Fruit fly (Drosophila melanogaster) whole organism, embryonic: ENCODE data around the gene mRpS33.

Experiments
- ATbp ChIP-seq: fragments of 200-800 bp; sonication (Bioruptor generic); optimal IDR thresholded peaks from 2 replicates; lab custom pipeline; 2017; ENCODE audit warnings: missing biosample characterization, mild to moderate bottlenecking, missing genetic modification characterization, missing genetic modification reagents
- Ada2b ChIP-seq: fragments of 200-800 bp; sonication (Bioruptor generic); IDR thresholded peaks from 2 replicates; pipeline ENCODE4 v1.3.6; 2022; ENCODE audit warnings: missing biosample characterization, missing genetic modification characterization
- Atf3 ChIP-seq: fragments of 200-800 bp; sonication (Bioruptor generic); optimal IDR thresholded peaks from 3 replicates; lab custom pipeline; 2016; ENCODE audit warnings: missing biosample characterization, missing genetic modification characterization
- C15 ChIP-seq: fragments of 200-800 bp; sonication (Bioruptor generic); IDR thresholded peaks from 3 replicates; pipeline ENCODE4 v1.3.6; 2022; ENCODE audit warnings: missing biosample characterization, missing genetic modification characterization
- CG11085 ChIP-seq: fragments of 200-800 bp; sonication (Bioruptor generic); IDR thresholded peaks from 2 replicates; pipeline ENCODE4 v1.3.6; 2022; ENCODE audit warnings: missing biosample characterization, missing genetic modification characterization
- CG11456 ChIP-seq: fragments of 200-800 bp; sonication (Bioruptor generic); IDR thresholded peaks from 3 replicates; pipeline ENCODE4 v1.3.6; 2022; ENCODE audit warnings: missing biosample characterization, missing genetic modification characterization
- CG14050 ChIP-seq: fragments of 200-800 bp; sonication (Bioruptor generic); IDR thresholded peaks from 3 replicates; pipeline ENCODE4 v1.3.6; 2022; ENCODE audit warnings: missing biosample characterization, missing genetic modification characterization
- CG14667 ChIP-seq: fragments of 200-800 bp; sonication (Bioruptor generic); IDR thresholded peaks from 2 replicates; pipeline ENCODE4 v1.3.6; 2022; ENCODE audit warnings: missing biosample characterization, missing genetic modification characterization
- CG16779 ChIP-seq: fragments of 200-800 bp; sonication (Bioruptor generic); IDR thresholded peaks from 2 replicates; pipeline ENCODE4 v1.3.6; 2022; ENCODE audit warnings: missing biosample characterization, missing genetic modification characterization
- CG17186 ChIP-seq: fragments of 200-800 bp; sonication (Bioruptor generic); optimal IDR thresholded peaks from 3 replicates; lab custom pipeline; 2017; ENCODE audit warnings: missing biosample characterization, missing genetic modification reagents, missing genetic modification characterization
- CG17359 ChIP-seq: fragments of 200-800 bp; sonication (Bioruptor generic); optimal IDR thresholded peaks from 3 replicates; lab custom pipeline; 2018; ENCODE audit warnings: missing biosample characterization, mild to moderate bottlenecking, missing genetic modification characterization, moderate library complexity
- CG18011 ChIP-seq: fragments of 200-800 bp; sonication (Bioruptor generic); optimal IDR thresholded peaks from 2 replicates; lab custom pipeline; 2017; ENCODE audit warnings: missing biosample characterization, missing genetic modification characterization, mild to moderate bottlenecking, moderate library complexity, missing genotype
- CG1832 ChIP-seq: fragments of 200-800 bp; sonication (Bioruptor generic); optimal IDR thresholded peaks from 2 replicates; lab custom pipeline; 2017; ENCODE audit warnings: missing biosample characterization, mild to moderate bottlenecking, missing genetic modification characterization, inconsistent platforms
- CG2116 ChIP-seq: fragments of 200-800 bp; sonication (Bioruptor generic); optimal IDR thresholded peaks from 3 replicates; lab custom pipeline; 2018; ENCODE audit warnings: missing biosample characterization, mild to moderate bottlenecking, missing genetic modification characterization
- CG2199 ChIP-seq: fragments of 200-800 bp; sonication (Bioruptor generic); IDR thresholded peaks from 3 replicates; pipeline ENCODE4 v1.3.6; 2022; ENCODE audit warnings: missing biosample characterization, missing genetic modification characterization
- CG2678 ChIP-seq: fragments of 200-800 bp; sonication (Bioruptor generic); optimal IDR thresholded peaks from 3 replicates; lab custom pipeline; 2019; ENCODE audit warnings: missing biosample characterization, mild to moderate bottlenecking, missing genetic modification characterization, moderate library complexity
- CG32767 ChIP-seq: fragments of 200-800 bp; sonication (Bioruptor generic); IDR thresholded peaks from 2 replicates; pipeline ENCODE4 v1.3.6; 2022; ENCODE audit warnings: missing biosample characterization, missing genetic modification characterization
- CG4820 ChIP-seq: fragments of 200-800 bp; sonication (Bioruptor generic); optimal IDR thresholded peaks from 3 replicates; lab custom pipeline; 2016; ENCODE audit warnings: missing biosample characterization, missing genetic modification characterization
- CG5245 ChIP-seq: fragments of 200-800 bp; sonication (Bioruptor generic); optimal IDR thresholded peaks from 3 replicates; lab custom pipeline; 2016; ENCODE audit warnings: missing biosample characterization, missing genetic modification characterization
- CG6689 ChIP-seq: fragments of 200-800 bp; sonication (Bioruptor generic); IDR thresholded peaks from 2 replicates; pipeline ENCODE4 v1.3.6; 2022; ENCODE audit warnings: missing biosample characterization, missing genetic modification characterization
- CG6791 ChIP-seq: fragments of 200-800 bp; sonication (Bioruptor generic); IDR thresholded peaks from 3 replicates; pipeline ENCODE4 v1.3.6; 2022; ENCODE audit warnings: missing biosample characterization, missing genetic modification characterization; ENCODE audit not compliant: partially characterized antibody
- CG7357 ChIP-seq: fragments of 200-800 bp; sonication (Bioruptor generic); IDR thresholded peaks from 3 replicates; pipeline ENCODE4 v1.3.6; 2022; ENCODE audit warnings: missing biosample characterization, missing genetic modification characterization
- CG7372 ChIP-seq: fragments of 200-800 bp; sonication (Bioruptor generic); IDR thresholded peaks from 2 replicates; pipeline ENCODE4 v1.3.6; 2022; ENCODE audit warnings: missing biosample characterization, missing genetic modification characterization
- CG7839 ChIP-seq: fragments of 200-800 bp; sonication (Bioruptor generic); optimal IDR thresholded peaks from 3 replicates; lab custom pipeline; 2018; ENCODE audit warnings: missing biosample characterization, mild to moderate bottlenecking, missing genetic modification characterization, moderate library complexity
- CG8924 ChIP-seq: fragments of 200-800 bp; optimal IDR thresholded peaks from 3 replicates; lab custom pipeline; 2019; ENCODE audit warnings: missing biosample characterization, mild to moderate bottlenecking, missing genetic modification characterization, moderate library complexity
- CHES-1-like ChIP-seq: fragments of 200-800 bp; sonication (Bioruptor generic); optimal IDR thresholded peaks from 2 replicates; lab custom pipeline; 2016; ENCODE audit warnings: missing biosample characterization, missing genetic modification characterization
- D19A ChIP-seq: fragments of 200-800 bp; optimal IDR thresholded peaks from 3 replicates; lab custom pipeline; 2019; ENCODE audit warnings: missing biosample characterization, mild to moderate bottlenecking, missing genetic modification characterization, moderate library complexity
- HLH54F ChIP-seq: fragments of 200-800 bp; sonication (Bioruptor generic); optimal IDR thresholded peaks from 3 replicates; lab custom pipeline; 2016; ENCODE audit warnings: missing biosample characterization, missing genetic modification characterization
- MBD-R2 ChIP-seq: fragments of 200-800 bp; sonication (Bioruptor generic); IDR thresholded peaks from 2 replicates; pipeline ENCODE4 v1.3.6; 2022; ENCODE audit warnings: missing biosample characterization, missing genetic modification characterization
- MTF-1 ChIP-seq: fragments of 200-800 bp; sonication (Bioruptor generic); optimal IDR thresholded peaks from 2 replicates; lab custom pipeline; 2018; ENCODE audit warnings: missing biosample characterization, mild to moderate bottlenecking, missing genetic modification characterization, borderline replicate concordance
- Mrtf ChIP-seq: fragments of 200-800 bp; sonication (Bioruptor generic); IDR thresholded peaks from 3 replicates; pipeline ENCODE4 v1.3.6; 2022; ENCODE audit warnings: missing biosample characterization, missing genetic modification characterization
- Nf-YB ChIP-seq: fragments of 200-800 bp; sonication (Bioruptor generic); optimal IDR thresholded peaks from 3 replicates; lab custom pipeline; 2019; ENCODE audit warnings: missing biosample characterization, mild to moderate bottlenecking, missing genetic modification characterization, moderate library complexity
- Scr ChIP-seq: fragments of 200-800 bp; sonication (Bioruptor generic); IDR thresholded peaks from 2 replicates; pipeline ENCODE4 v1.3.6; 2022; ENCODE audit warnings: missing biosample characterization, missing genetic modification characterization; ENCODE audit not compliant: partially characterized antibody
- Vsx1 ChIP-seq: fragments of 200-800 bp; sonication (Bioruptor generic); optimal IDR thresholded peaks from 2 replicates; lab custom pipeline; 2017; ENCODE audit warnings: missing biosample characterization, mild to moderate bottlenecking, missing genetic modification characterization, missing genetic modification reagents
- Xrp1 ChIP-seq: fragments of 200-800 bp; sonication (Bioruptor generic); IDR thresholded peaks from 2 replicates; pipeline ENCODE4 v1.3.6; 2022; ENCODE audit warnings: missing biosample characterization, missing genetic modification characterization
- ab ChIP-seq: fragments of 200-800 bp; sonication (Bioruptor generic); optimal IDR thresholded peaks from 2 replicates; lab custom pipeline; 2016; ENCODE audit warnings: missing biosample characterization, missing genetic modification characterization
- ap ChIP-seq: fragments of 200-800 bp; sonication (Bioruptor generic); IDR thresholded peaks from 2 replicates; pipeline ENCODE4 v1.3.6; 2022; ENCODE audit warnings: missing biosample characterization, missing genetic modification characterization
- bowl ChIP-seq: fragments of 200-800 bp; sonication (Bioruptor generic); IDR thresholded peaks from 2 replicates; pipeline ENCODE4 v1.3.6; 2022; ENCODE audit warnings: missing biosample characterization, missing genetic modification characterization
- btn ChIP-seq: fragments of 200-800 bp; sonication (Bioruptor generic); optimal IDR thresholded peaks from 2 replicates; lab custom pipeline; 2016; ENCODE audit warnings: missing biosample characterization, missing genetic modification characterization
- caup ChIP-seq: fragments of 200-800 bp; sonication (Bioruptor generic); optimal IDR thresholded peaks from 3 replicates; lab custom pipeline; 2017; ENCODE audit warnings: missing biosample characterization, mild to moderate bottlenecking, missing genetic modification characterization, moderate library complexity; ENCODE audit not compliant: severe bottlenecking
- corto ChIP-seq: fragments of 200-800 bp; sonication (Bioruptor generic); optimal IDR thresholded peaks from 2 replicates; lab custom pipeline; 2016; ENCODE audit warnings: missing biosample characterization, mild to moderate bottlenecking, missing genetic modification characterization, moderate library complexity
- croc ChIP-seq: fragments of 200-800 bp; sonication (Bioruptor generic); conservative IDR thresholded peaks from 3 replicates; pipeline ENCODE4 v1.3.6; 2022; ENCODE audit warnings: missing biosample characterization, missing genetic modification characterization
- hth ChIP-seq: fragments of >200 bp; optimal IDR thresholded peaks from 2 replicates; lab custom pipeline; 2017; ENCODE audit warnings: inconsistent platforms
- jumu ChIP-seq: fragments of 200-800 bp; sonication (Bioruptor generic); optimal IDR thresholded peaks from 3 replicates; lab custom pipeline; 2016; ENCODE audit warnings: missing biosample characterization, missing genetic modification characterization
- lilli ChIP-seq: fragments of 200-800 bp; sonication (Bioruptor generic); optimal IDR thresholded peaks from 3 replicates; lab custom pipeline; 2016; ENCODE audit warnings: missing biosample characterization, missing genetic modification characterization
- lmd ChIP-seq: fragments of 200-800 bp; sonication (Bioruptor generic); IDR thresholded peaks from 2 replicates; pipeline ENCODE4 v1.3.6; 2022; ENCODE audit warnings: missing biosample characterization, missing genetic modification characterization
- otp ChIP-seq: fragments of 200-800 bp; sonication (Bioruptor generic); IDR thresholded peaks from 3 replicates; pipeline ENCODE4, ENCODE4 v1.3.6; 2022; ENCODE audit warnings: missing biosample characterization, missing genetic modification characterization
- pnt ChIP-seq: fragments of 200-800 bp; sonication (Bioruptor generic); optimal IDR thresholded peaks from 3 replicates; lab custom pipeline; 2016; ENCODE audit warnings: missing biosample characterization, missing genetic modification characterization
- run ChIP-seq: fragments of 200-800 bp; sonication (Bioruptor generic); optimal IDR thresholded peaks from 3 replicates; lab custom pipeline; 2018; ENCODE audit warnings: missing biosample characterization, mild to moderate bottlenecking, missing genetic modification characterization
- tap ChIP-seq: fragments of 200-800 bp; optimal IDR thresholded peaks from 3 replicates; lab custom pipeline; 2019; ENCODE audit warnings: missing biosample characterization, mild to moderate bottlenecking, missing genetic modification characterization, moderate library complexity

mRpS33 gene

DNA sequence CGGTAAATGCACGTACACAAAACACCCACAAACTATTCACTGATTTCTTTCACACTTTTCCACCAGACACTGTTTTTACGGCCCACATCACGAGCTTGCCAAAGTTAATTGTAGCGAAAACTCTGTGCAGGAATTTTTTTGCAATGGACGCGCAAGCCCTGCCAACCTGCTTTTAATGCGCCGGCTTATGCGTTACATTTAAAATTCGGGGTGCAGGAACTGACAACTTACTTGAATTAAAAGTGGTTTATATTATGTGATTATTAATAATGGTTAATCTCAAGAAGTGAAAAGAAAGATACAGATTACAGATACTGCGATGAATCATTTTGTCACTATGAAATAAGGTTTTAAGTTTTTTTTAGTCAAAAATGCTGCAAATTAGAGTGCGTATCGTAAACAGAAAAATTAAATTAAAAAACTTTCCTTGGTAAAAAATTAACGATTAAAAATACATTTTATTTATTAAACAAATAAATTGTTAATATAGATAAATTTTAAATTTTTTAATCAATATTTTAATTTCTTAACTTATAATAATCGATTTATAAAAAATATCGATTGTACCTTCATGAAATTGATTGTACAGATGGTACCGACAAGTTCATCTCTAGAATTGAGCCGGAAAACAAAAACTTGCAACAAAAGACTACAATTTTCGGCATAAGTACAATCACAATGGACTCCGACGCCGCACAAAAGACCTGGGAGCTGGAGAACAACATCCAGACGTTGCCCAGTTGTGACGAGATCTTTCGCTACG is 33.3 kb upstream of the mRpS33 start, which contains the start of the genes CG42232 and CSN5 (continued):
- TF ChIP-seq Nf-YB (GFP tag; lab: Kevin White, UChicago) (no peak), Scr (GFP tag; lab: Robert Waterston, UW) (peak; percentile 64), CG7357 (no peak; the same call in 2 of the 3 replicates), hth (lab: Kevin White, UChicago) (no peak), jumu (GFP tag; lab: Kevin White, UChicago) (peak; percentile 54), otp (GFP tag; lab: Robert Waterston, UW) (no peak), CG14667 (GFP tag; lab: Robert Waterston, UW) (no peak), CG14050 (GFP tag; lab: Robert Waterston, UW) (no peak), CG11456 (GFP tag; lab: Robert Waterston, UW) (peak; percentile 69; the same call in 2 of the 3 replicates), Mrtf (GFP tag; lab: Robert Waterston, UW) (no peak), Atf3 (GFP tag; lab: Kevin White, UChicago) (no peak), CG1832 (GFP tag; lab: Kevin White, UChicago) (no peak), D19A (no peak), CG2199 (no peak), CG18011 (GFP tag; lab: Kevin White, UChicago) (no peak), lmd (GFP tag; lab: Robert Waterston, UW) (peak; percentile 25; the same call in 1 of the 2 replicates), ab (GFP tag; lab: Kevin White, UChicago) (no peak), ap (peak; percentile 38; the same call in 1 of the 2 replicates), MBD-R2 (peak; percentile 87), pnt (GFP tag; lab: Kevin White, UChicago) (peak; percentile 65), CG32767 (GFP tag; lab: Robert Waterston, UW) (peak; percentile 36; the same call in 1 of the 2 replicates), CG5245 (GFP tag; lab: Kevin White, UChicago) (peak; percentile 49), CG2678 (no peak), Vsx1 (GFP tag; lab: Kevin White, UChicago) (no peak), caup (GFP tag; lab: Kevin White, UChicago) (no peak), CG11085 (GFP tag; lab: Robert Waterston, UW) (peak; percentile 36; the same call in 1 of the 2 replicates), CG7372 (no peak), lilli (GFP tag; lab: Kevin White, UChicago) (no peak), croc (no peak; the same call in 2 of the 3 replicates), CG6689 (GFP tag; lab: Robert Waterston, UW) (peak; percentile 59), tap (tag; lab: Kevin White, UChicago) (no peak), bowl (GFP tag; lab: Robert Waterston, UW) (no peak), HLH54F (GFP tag; lab: Kevin White, UChicago) (peak; percentile 54), CHES-1-like (peak; percentile 26), CG17186 (peak; percentile 58), CG2116 (GFP tag; lab: Kevin White, UChicago) (peak; percentile 67), Ada2b (GFP tag; lab: Robert Waterston, UW) (peak; percentile 43; the same call in 1 of the 2 replicates), C15 (GFP tag; lab: Robert Waterston, UW) (no peak), CG16779 (no peak), ATbp (no peak), corto (GFP tag; lab: Kevin White, UChicago) (no peak), CG8924 (peak; percentile 67), btn (no peak), CG17359 (no peak), MTF-1 (no peak), Xrp1 (GFP tag; lab: Robert Waterston, UW) (peak; percentile 55; the same call in 1 of the 2 replicates), CG4820 (peak; percentile 54), run (tag; lab: Kevin White, UChicago) (peak; percentile 17), CG6791 (GFP tag; lab: Robert Waterston, UW) (peak; percentile 52; the same call in 1 of the 3 replicates), CG7839 (no peak)
